Fruit fly (Drosophila melanogaster): ENCODE measurements around the gene strat.

Gene strat

dm6 chr2L:8362273-8362954 lies 42.3 kb downstream of the strat start, which contains the start of gene CG7627 (continued):
- TF ChIP-seq lmd (GFP tag; IDR thresholded peaks at IDR 0.05) (peak; percentile 85), CG8281 (tag; optimal IDR thresholded peaks at IDR 0.05) (peak; percentile 50), Aef1 (GFP tag; IDR thresholded peaks at IDR 0.05) (peak; percentile 75), C15 (GFP tag; IDR thresholded peaks at IDR 0.05) (0 out of 3 replicates have a peak, but pooled peaks have one; percentile 52), CG15269 (tag; optimal IDR thresholded peaks at IDR 0.05) (peak; percentile 76), CG12236 (GFP tag; optimal IDR thresholded peaks at IDR 0.05) (no peak), Deaf1 (tag; optimal IDR thresholded peaks at IDR 0.05) (peak; percentile 97), CG34376 (GFP tag; optimal IDR thresholded peaks at IDR 0.05) (peak; percentile 76), CG17912 (GFP tag; optimal IDR thresholded peaks at IDR 0.05) (peak; percentile 24), stwl (tag; optimal IDR thresholded peaks at IDR 0.05) (no peak), ind (GFP tag; optimal IDR thresholded peaks at IDR 0.05) (peak; percentile 78), CG7271 (tag; optimal IDR thresholded peaks at IDR 0.05) (no peak), CG14014 (GFP tag; IDR thresholded peaks at IDR 0.05) (peak; percentile 71), CG9932 (GFP tag; IDR thresholded peaks at IDR 0.05) (peak; percentile 83), CG18599 (GFP tag; optimal IDR thresholded peaks at IDR 0.05) (peak; percentile 94), jumu (GFP tag; optimal IDR thresholded peaks at IDR 0.05) (peak; percentile 76), luna (GFP tag; optimal IDR thresholded peaks at IDR 0.05) (peak; percentile 1), Hr39 (optimal IDR thresholded peaks at IDR 0.05) (no peak), Hmr (GFP tag; optimal IDR thresholded peaks at IDR 0.05) (peak; percentile 84), Hsf (GFP tag; optimal IDR thresholded peaks at IDR 0.05) (peak; percentile 74), bcd (GFP tag; optimal IDR thresholded peaks at IDR 0.05) (peak; percentile 72), Blimp-1 (GFP tag; optimal IDR thresholded peaks at IDR 0.05) (peak; percentile 66), lilli (GFP tag; optimal IDR thresholded peaks at IDR 0.05) (peak; percentile 89), ase (GFP tag; IDR thresholded peaks at IDR 0.05) (peak; percentile 64; the same call in 2 of the 3 replicates), CG42726 (GFP tag; IDR thresholded peaks at IDR 0.05; ENCODE audit: partially characterized antibody) (0 out of 2 replicates have a peak, but pooled peaks have one; percentile 42), prd (optimal IDR thresholded peaks at IDR 0.05) (no peak), prd (GFP tag; IDR thresholded peaks at IDR 0.05) (peak; percentile 81), hb (GFP tag; IDR thresholded peaks at IDR 0.05; ENCODE audit: partially characterized antibody) (no peak), HmgD (GFP tag; optimal IDR thresholded peaks at IDR 0.05) (peak; percentile 65), CTCF (GFP tag; optimal IDR thresholded peaks at IDR 0.05) (no peak), CG4282 (GFP tag; optimal IDR thresholded peaks at IDR 0.05) (no peak), CG6813 (GFP tag; optimal IDR thresholded peaks at IDR 0.05) (peak; percentile 78), ash1 (GFP tag; optimal IDR thresholded peaks at IDR 0.05) (no peak), CG13624 (GFP tag; optimal IDR thresholded peaks at IDR 0.05) (peak; percentile 45), CG2120 (GFP tag; optimal IDR thresholded peaks at IDR 0.05) (peak; percentile 89), HLH3B (GFP tag; IDR thresholded peaks at IDR 0.05) (peak; percentile 81), ato (GFP tag; IDR thresholded peaks at IDR 0.05; ENCODE audit: partially characterized antibody) (no peak), CG3281 (GFP tag; optimal IDR thresholded peaks at IDR 0.05) (peak; percentile 81), ftz-f1 (GFP tag; optimal IDR thresholded peaks at IDR 0.05) (no peak), ATbp (GFP tag; optimal IDR thresholded peaks at IDR 0.05) (peak; percentile 68), maf-S (GFP tag; optimal IDR thresholded peaks at IDR 0.05) (peak; percentile 43), CG1024 (GFP tag; IDR thresholded peaks at IDR 0.05) (peak; percentile 46; the same call in 1 of the 2 replicates), fru (optimal IDR thresholded peaks at IDR 0.05) (no peak), CG5245 (GFP tag; optimal IDR thresholded peaks at IDR 0.05) (peak; percentile 61), jigr1 (GFP tag; IDR thresholded peaks at IDR 0.05) (peak; percentile 40; the same call in 1 of the 3 replicates), Elba2 (GFP tag; optimal IDR thresholded peaks at IDR 0.05) (peak; percentile 89), amos (GFP tag; IDR thresholded peaks at IDR 0.05; ENCODE audit: partially characterized antibody) (peak; percentile 27; the same call in 1 of the 2 replicates), CG3163 (GFP tag; optimal IDR thresholded peaks at IDR 0.05) (peak; percentile 40), CG12391 (tag; optimal IDR thresholded peaks at IDR 0.05) (peak; percentile 77), cg (GFP tag; optimal IDR thresholded peaks at IDR 0.05) (no peak), schlank (tag; optimal IDR thresholded peaks at IDR 0.05) (peak; percentile 64)

Data from whole organism, embryonic.